Worm (Caenorhabditis elegans): ENCODE results near the gene Y73B6BL.23.

Gene Y73B6BL.23

DNA sequence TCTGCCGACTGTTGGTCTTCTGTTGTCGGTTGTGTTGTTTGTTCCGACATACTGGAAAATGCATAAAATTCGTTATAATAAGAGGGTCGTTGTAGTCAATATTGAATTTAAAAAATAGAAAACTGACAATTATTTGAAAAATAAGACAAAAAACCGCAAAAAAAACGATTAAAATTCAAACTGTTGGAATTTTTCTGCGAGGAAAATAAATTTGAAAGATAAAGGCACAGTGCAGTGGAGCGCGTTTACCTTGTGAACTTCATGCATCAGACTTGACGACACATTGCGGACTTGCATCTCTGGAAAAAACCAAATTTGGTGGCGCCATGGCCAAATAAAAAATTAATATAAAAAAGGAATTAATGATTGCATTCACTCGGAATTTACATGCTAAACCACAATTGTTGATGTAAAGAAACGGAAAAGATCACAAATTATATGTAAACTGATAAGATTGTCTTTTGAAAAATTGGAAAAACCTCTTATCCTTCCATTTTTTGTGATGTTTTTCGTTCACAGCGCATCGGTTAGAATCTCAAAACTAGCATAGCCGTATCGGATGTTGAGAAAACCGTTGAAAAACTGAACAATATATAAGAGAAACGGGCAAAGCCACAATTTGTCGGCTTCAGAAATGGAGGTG is 42.3 kb downstream of the Y73B6BL.23 start, which contains the start of the genes hrpf-2 and bli-6:
TSS of gene hrpf-2 (minus strand) at position 51 of the 643 bp plus-strand sequence.
TSS of gene bli-6 (plus strand) at position 593 of the 643 bp plus-strand sequence.
- TF ChIP-seq dao-5 (tag; optimal IDR thresholded peaks at IDR 0.05), result no peak
- TF ChIP-seq W03F9.2 (tag; optimal IDR thresholded peaks at IDR 0.05), result peak; percentile 92

DNA sequence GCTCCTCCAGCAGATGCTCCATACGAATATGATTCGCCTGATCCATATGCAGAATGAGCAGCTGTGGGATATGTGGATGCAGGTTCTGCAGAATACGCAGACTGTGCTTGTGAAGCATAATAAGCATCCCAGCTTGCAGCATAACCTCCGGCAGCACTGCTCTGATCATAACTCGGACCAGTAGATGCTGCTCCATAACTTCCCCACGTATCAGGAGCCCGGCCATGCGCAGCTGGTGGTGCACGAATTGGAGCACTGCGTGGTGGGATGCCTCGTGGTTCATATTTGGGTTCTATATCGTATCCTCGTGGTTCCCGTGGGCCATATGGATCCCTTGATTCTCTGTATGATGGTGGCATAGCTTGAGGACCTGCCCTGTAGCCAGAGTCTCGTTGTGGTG is 45.2 kb downstream of the Y73B6BL.23 start:
- TF ChIP-seq him-1 (tag; optimal IDR thresholded peaks at IDR 0.05), result no peak
- no peak for TF ChIP-seq W03F9.2 (tag; optimal IDR thresholded peaks at IDR 0.05)
- TF ChIP-seq dao-5 (tag; optimal IDR thresholded peaks at IDR 0.05), result no peak

ce11 chrIV:6372993-6373392 is 45.9 kb downstream of the Y73B6BL.23 start, which contains the start of gene smg-3:
Gene smg-3 (minus strand): TSS chrIV:6373093.
- no peak for TF ChIP-seq W03F9.2 (tag; optimal IDR thresholded peaks at IDR 0.05)
- no peak for TF ChIP-seq him-1 (tag; optimal IDR thresholded peaks at IDR 0.05)
- no peak for TF ChIP-seq dao-5 (tag; optimal IDR thresholded peaks at IDR 0.05)

DNA sequence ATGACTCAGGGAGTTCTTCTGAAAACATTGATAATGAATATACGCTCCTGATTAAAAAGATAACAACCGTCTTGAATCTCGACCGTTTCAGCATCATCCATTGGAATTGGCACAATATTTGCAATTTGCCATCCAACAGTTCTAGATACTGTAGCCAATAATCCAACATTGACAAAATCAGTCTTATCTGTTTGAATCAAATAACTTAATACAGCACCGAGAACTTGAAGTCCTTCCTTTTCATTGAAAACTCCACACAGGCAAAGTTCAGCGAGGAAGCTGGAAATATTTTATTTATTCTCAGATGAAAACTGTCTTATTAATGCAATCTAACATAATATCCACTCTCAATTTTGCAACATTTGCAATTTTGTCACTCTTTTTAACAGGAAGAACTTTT is 46.6 kb downstream of the Y73B6BL.23 start:
- TF ChIP-seq him-1 (tag; optimal IDR thresholded peaks at IDR 0.05) (no peak), dao-5 (tag; optimal IDR thresholded peaks at IDR 0.05) (no peak), W03F9.2 (tag; optimal IDR thresholded peaks at IDR 0.05) (no peak)

DNA sequence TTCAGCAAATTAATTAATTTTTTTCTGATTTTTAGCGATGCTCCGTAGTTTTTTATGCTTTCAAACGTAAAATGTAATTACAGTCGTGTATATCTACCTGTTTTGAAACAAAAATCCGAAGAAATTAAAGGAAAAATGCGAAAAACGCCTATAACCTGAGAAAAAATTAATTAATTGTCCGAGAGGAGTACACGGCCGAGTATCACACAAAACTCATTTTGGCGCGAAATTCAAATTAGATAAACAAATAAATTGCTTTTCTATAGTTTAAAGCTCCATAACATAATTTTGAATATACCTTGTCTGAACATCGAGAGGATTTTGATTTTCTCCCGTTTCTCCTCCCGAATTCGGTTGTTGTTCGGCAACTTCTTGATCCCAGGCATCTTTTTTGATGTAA is 49.4 kb downstream of the Y73B6BL.23 start:
- TF ChIP-seq him-1 (tag; optimal IDR thresholded peaks at IDR 0.05) (no peak), dao-5 (tag; optimal IDR thresholded peaks at IDR 0.05) (no peak), W03F9.2 (tag; optimal IDR thresholded peaks at IDR 0.05) (no peak)
